Worm (Caenorhabditis elegans) whole organism, L3 larva: ENCODE results near the gene C13E3.1.
A peak's percentile ranks its signal among the peaks of the same experiment; 100 is the strongest.

Experiments used
- R02D3.7 ChIP-seq: fragments of 150-350 bp; optimal IDR thresholded peaks from 2 replicates; lab custom pipeline; 2014; ENCODE audit warnings: missing biosample characterization, missing genetic modification characterization
- ZK546.5 ChIP-seq: sonication (generic microtip); optimal IDR thresholded peaks from 2 replicates; lab custom pipeline; 2017; ENCODE audit warnings: missing biosample characterization, missing genetic modification characterization
- aly-2 ChIP-seq: fragments of 150-350 bp; optimal IDR thresholded peaks from 2 replicates; lab custom pipeline; 2014; ENCODE audit warnings: missing biosample characterization, missing genetic modification characterization
- ama-1 ChIP-seq: fragments of 150-350 bp; optimal IDR thresholded peaks from 2 replicates; lab custom pipeline; 2018
- ceh-16 ChIP-seq: sonication (generic microtip); optimal IDR thresholded peaks from 2 replicates; lab custom pipeline; 2017; ENCODE audit warnings: missing biosample characterization, missing genetic modification characterization
- ceh-82 ChIP-seq: fragments of 150-350 bp; optimal IDR thresholded peaks from 2 replicates; lab custom pipeline; 2014; ENCODE audit warnings: missing biosample characterization, missing genetic modification characterization
- ceh-9 ChIP-seq: sonication (generic microtip); optimal IDR thresholded peaks from 2 replicates; lab custom pipeline; 2018; ENCODE audit warnings: missing biosample characterization, missing genetic modification characterization
- daf-12 ChIP-seq: fragments of 150-350 bp; optimal IDR thresholded peaks from 2 replicates; lab custom pipeline; 2014; ENCODE audit warnings: missing biosample characterization, missing genetic modification reagents, missing genetic modification characterization
- egl-27 ChIP-seq: sonication (generic microtip); optimal IDR thresholded peaks from 4 replicates; lab custom pipeline; 2017; ENCODE audit warnings: missing biosample characterization, missing genetic modification reagents, missing genetic modification characterization
- elt-1 ChIP-seq: fragments of 150-350 bp; optimal IDR thresholded peaks from 2 replicates; lab custom pipeline; 2014; ENCODE audit warnings: missing biosample characterization, missing genetic modification characterization
- elt-2 ChIP-seq: sonication (generic microtip); optimal IDR thresholded peaks from 2 replicates; lab custom pipeline; 2016; ENCODE audit warnings: missing genetic modification reagents, mild to moderate bottlenecking, missing genetic modification characterization, missing compliant biosample characterization
- fkh-2 ChIP-seq: fragments of 150-350 bp; optimal IDR thresholded peaks from 2 replicates; lab custom pipeline; 2014; ENCODE audit warnings: missing biosample characterization, missing genetic modification reagents, missing genetic modification characterization
- fos-1 ChIP-seq: fragments of 150-350 bp; optimal IDR thresholded peaks from 2 replicates; lab custom pipeline; 2014; ENCODE audit warnings: missing biosample characterization, missing genetic modification characterization
- hmg-11 ChIP-seq: sonication (generic microtip); optimal IDR thresholded peaks from 2 replicates; lab custom pipeline; 2016; ENCODE audit warnings: missing genetic modification characterization, missing compliant biosample characterization
- jun-1 ChIP-seq: fragments of 150-350 bp; optimal IDR thresholded peaks from 2 replicates; lab custom pipeline; 2014; ENCODE audit warnings: missing biosample characterization, missing genetic modification reagents, missing genetic modification characterization
- lin-15B ChIP-seq: fragments of 150-350 bp; optimal IDR thresholded peaks from 2 replicates; lab custom pipeline; 2014; ENCODE audit warnings: missing biosample characterization, missing genetic modification characterization
- lin-39 ChIP-seq: fragments of 150-350 bp; optimal IDR thresholded peaks from 2 replicates; lab custom pipeline; 2018; ENCODE audit warnings: missing biosample characterization, missing genetic modification reagents, missing genetic modification characterization
- lsy-12 ChIP-seq: sonication (generic microtip); optimal IDR thresholded peaks from 2 replicates; lab custom pipeline; 2016; ENCODE audit warnings: mild to moderate bottlenecking, missing genetic modification characterization, missing compliant biosample characterization
- mml-1 ChIP-seq: fragments of 150-350 bp; sonication (generic microtip); optimal IDR thresholded peaks from 3 replicates; lab custom pipeline; 2014; ENCODE audit warnings: missing biosample characterization, missing genetic modification characterization
- nfya-1 ChIP-seq: sonication (generic microtip); optimal IDR thresholded peaks from 2 replicates; lab custom pipeline; 2017; ENCODE audit warnings: missing genetic modification characterization, mild to moderate bottlenecking, missing compliant biosample characterization, antibody characterized with exemption, moderate library complexity; ENCODE audit not compliant: insufficient read depth
- nhr-11 ChIP-seq: fragments of 150-350 bp; optimal IDR thresholded peaks from 2 replicates; lab custom pipeline; 2014; ENCODE audit warnings: missing biosample characterization, missing genetic modification characterization
- nhr-12 ChIP-seq: fragments of 150-350 bp; optimal IDR thresholded peaks from 2 replicates; lab custom pipeline; 2014; ENCODE audit warnings: missing biosample characterization, missing genetic modification characterization
- nhr-23 ChIP-seq: fragments of 150-350 bp; optimal IDR thresholded peaks from 2 replicates; lab custom pipeline; 2014; ENCODE audit warnings: missing biosample characterization, missing genetic modification reagents, missing genetic modification characterization
- nhr-237 ChIP-seq: fragments of 150-350 bp; optimal IDR thresholded peaks from 2 replicates; lab custom pipeline; 2014; ENCODE audit warnings: missing biosample characterization, missing genetic modification characterization
- nhr-25 ChIP-seq: sonication (generic microtip); optimal IDR thresholded peaks from 2 replicates; lab custom pipeline; 2017; ENCODE audit warnings: missing biosample characterization, missing genetic modification characterization
- nhr-28 ChIP-seq: fragments of 150-350 bp; optimal IDR thresholded peaks from 2 replicates; lab custom pipeline; 2014; ENCODE audit warnings: missing biosample characterization, missing genetic modification characterization
- nhr-43 ChIP-seq: sonication (generic microtip); optimal IDR thresholded peaks from 2 replicates; lab custom pipeline; 2016; ENCODE audit warnings: mild to moderate bottlenecking, missing genetic modification characterization, missing compliant biosample characterization; ENCODE audit not compliant: poor library complexity, severe bottlenecking
- nhr-76 ChIP-seq: fragments of 150-350 bp; sonication (generic microtip); optimal IDR thresholded peaks from 5 replicates; lab custom pipeline; 2014; ENCODE audit warnings: missing biosample characterization, missing genetic modification characterization
- nhr-77 ChIP-seq: fragments of 150-350 bp; optimal IDR thresholded peaks from 2 replicates; lab custom pipeline; 2014; ENCODE audit warnings: missing biosample characterization, missing genetic modification characterization
- pha-4 ChIP-seq: fragments of 150-350 bp; optimal IDR thresholded peaks from 2 replicates; lab custom pipeline; 2014; ENCODE audit warnings: missing biosample characterization, missing genetic modification reagents, missing genetic modification characterization
- sea-2 ChIP-seq: fragments of 150-350 bp; sonication (generic microtip); optimal IDR thresholded peaks from 4 replicates; lab custom pipeline; 2014; ENCODE audit warnings: missing biosample characterization, missing genetic modification reagents, missing genetic modification characterization
- skn-1 ChIP-seq: fragments of 150-350 bp; optimal IDR thresholded peaks from 2 replicates; lab custom pipeline; 2014; ENCODE audit warnings: missing biosample characterization, missing genetic modification characterization
- snpc-4 ChIP-seq: fragments of 150-350 bp; optimal IDR thresholded peaks from 2 replicates; lab custom pipeline; 2014; ENCODE audit warnings: missing biosample characterization, missing genetic modification characterization
- tbx-2 ChIP-seq: sonication (generic microtip); optimal IDR thresholded peaks from 2 replicates; lab custom pipeline; 2016; ENCODE audit warnings: mild to moderate bottlenecking, missing genetic modification characterization, missing compliant biosample characterization
- zag-1 ChIP-seq: fragments of 150-350 bp; optimal IDR thresholded peaks from 2 replicates; lab custom pipeline; 2014; ENCODE audit warnings: missing biosample characterization, missing genetic modification characterization
- ztf-11 ChIP-seq: fragments of 150-350 bp; optimal IDR thresholded peaks from 2 replicates; lab custom pipeline; 2014; ENCODE audit warnings: missing biosample characterization, missing genetic modification characterization

Gene C13E3.1

DNA sequence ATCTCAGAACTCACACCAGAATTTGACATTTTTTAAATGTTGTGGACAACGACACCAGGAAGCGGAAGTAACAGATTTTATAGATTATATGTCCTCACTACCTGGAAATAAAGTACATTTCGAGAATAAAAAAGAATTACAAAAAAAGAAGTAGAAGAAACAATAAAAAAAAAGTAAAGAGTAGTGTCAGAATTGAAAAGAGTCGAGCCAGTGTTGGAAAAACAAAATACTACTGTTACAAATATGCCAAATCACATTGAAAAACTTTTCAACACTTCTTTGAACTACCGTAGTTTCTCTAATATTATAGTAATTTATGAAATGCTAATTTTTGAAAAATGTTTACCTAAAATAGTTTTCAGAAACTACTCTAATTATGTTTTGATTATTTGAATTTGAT, 18.2 kb upstream of the C13E3.1 start, which contains the start of gene C06E2.1:
Gene C06E2.1 (minus strand): TSS at position 101 of the 400 bp plus-strand sequence.
- TF ChIP-seq daf-12 (no peak), nhr-28 (tag; lab: Kevin White, UChicago) (no peak), pha-4 (no peak), lsy-12 (tag; lab: Kevin White, UChicago) (no peak), nhr-11 (tag; lab: Kevin White, UChicago) (no peak), ztf-11 (tag; lab: Kevin White, UChicago) (no peak), fkh-2 (tag; lab: Kevin White, UChicago) (no peak), nhr-12 (tag; lab: Kevin White, UChicago) (no peak), lin-15B (tag; lab: Kevin White, UChicago) (no peak), nfya-1 (tag; lab: Kevin White, UChicago) (no peak), hmg-11 (tag; lab: Kevin White, UChicago) (no peak), ama-1 (no peak), R02D3.7 (tag; lab: Kevin White, UChicago) (no peak), ceh-82 (tag; lab: Kevin White, UChicago) (no peak), ZK546.5 (no peak), nhr-77 (tag; lab: Kevin White, UChicago) (no peak), lin-39 (tag; lab: Kevin White, UChicago) (no peak)

DNA sequence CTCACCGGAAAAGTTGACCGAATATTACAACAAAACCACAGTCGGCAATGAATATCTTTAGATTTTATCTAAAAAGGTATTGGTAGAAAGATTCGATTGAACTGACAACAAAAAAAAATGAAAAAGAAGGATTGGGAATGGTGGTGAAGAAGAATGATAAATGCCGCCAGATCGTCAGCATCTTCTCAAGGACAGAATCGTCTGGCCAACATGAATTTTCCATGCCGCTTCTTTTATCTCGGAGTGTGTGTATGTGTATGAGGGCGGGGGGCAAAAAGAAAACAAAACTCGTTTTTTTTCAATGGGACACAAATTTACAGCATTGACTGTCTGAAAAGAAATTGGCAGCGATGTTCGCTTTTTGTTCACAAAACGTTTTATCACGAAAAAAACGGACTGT, 17.0 kb upstream of the C13E3.1 start:
- TF ChIP-seq elt-1 (tag; lab: Kevin White, UChicago) (peak; percentile 72), daf-12 (no peak), snpc-4 (tag; lab: Kevin White, UChicago) (no peak), nhr-25 (tag; lab: Kevin White, UChicago) (peak; percentile 50)

DNA sequence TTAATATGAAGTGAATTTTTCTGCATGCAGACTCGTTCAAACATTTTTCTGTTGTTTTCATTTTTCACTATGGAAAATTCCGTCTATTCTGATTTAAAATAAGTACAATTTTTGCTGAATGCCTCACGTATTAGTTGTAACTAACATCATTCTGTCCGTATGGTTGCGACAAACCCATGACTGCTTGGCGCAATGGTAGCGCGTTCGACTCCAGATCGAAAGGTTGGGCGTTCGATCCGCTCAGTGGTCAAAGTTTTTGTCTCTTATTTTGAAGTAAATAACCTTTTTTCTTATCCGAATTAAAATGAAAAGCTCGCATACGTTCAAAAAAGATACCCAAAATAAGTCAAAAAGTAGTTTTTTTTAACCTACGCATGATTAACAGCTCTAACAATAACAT, 15.7 kb upstream of the C13E3.1 start:
- no peak for TF ChIP-seq lin-39 (tag; lab: Kevin White, UChicago)

DNA sequence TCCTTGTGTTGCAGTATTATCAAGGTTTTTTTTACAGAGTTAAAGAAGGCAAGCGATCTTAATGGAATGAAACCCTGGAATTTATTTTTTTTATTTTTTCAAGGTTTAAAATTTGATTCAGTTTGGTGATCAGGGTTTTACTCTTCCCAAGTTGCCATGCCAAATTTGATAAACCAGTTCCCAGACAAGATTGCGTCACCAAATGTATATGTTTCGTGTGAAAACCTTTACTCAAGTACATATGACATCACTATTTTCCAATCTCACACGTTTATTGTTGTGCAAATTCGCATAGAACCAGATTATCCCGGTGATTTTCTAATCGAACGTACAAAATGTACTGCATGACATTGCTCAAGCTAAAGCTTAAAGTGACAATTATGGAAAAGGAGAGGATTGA, 14.2 kb upstream of the C13E3.1 start:
- no peak for TF ChIP-seq nhr-23 (tag; lab: Kevin White, UChicago)
- TF ChIP-seq nhr-25 (tag; lab: Kevin White, UChicago): no peak
- no peak for TF ChIP-seq skn-1 (tag; lab: Kevin White, UChicago)
- no peak for TF ChIP-seq snpc-4 (tag; lab: Kevin White, UChicago)
- no peak for TF ChIP-seq ceh-82 (tag; lab: Kevin White, UChicago)
- TF ChIP-seq nhr-12 (tag; lab: Kevin White, UChicago): no peak
- TF ChIP-seq aly-2 (tag; lab: Kevin White, UChicago): no peak
- no peak for TF ChIP-seq nhr-237 (tag; lab: Kevin White, UChicago)
- TF ChIP-seq lin-15B (tag; lab: Kevin White, UChicago): no peak
- no peak for TF ChIP-seq hmg-11 (tag; lab: Kevin White, UChicago)
- TF ChIP-seq, all 47 proteins: peak for 0

DNA sequence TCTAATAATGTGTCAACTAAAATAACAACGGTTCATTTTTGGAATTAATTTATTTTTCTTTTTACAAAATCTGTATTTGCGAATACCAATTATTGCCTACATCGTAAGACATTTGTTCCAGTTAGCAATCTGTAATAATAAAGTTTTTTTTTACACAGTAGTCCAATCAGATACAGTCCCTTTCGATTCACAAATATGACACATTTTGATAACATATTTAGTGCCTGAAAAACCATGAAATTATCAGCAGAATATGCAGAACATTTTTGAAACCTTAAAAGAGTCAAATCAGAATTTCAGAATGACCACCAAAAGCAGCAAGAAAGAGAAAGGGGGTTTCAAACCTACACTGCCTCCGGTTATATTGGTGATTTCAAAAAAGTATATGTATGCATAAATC, 13.6 kb upstream of the C13E3.1 start, which contains the start of gene C06E2.2:
Gene C06E2.2 (plus strand): TSS at position 301 of the 400 bp plus-strand sequence.
- TF ChIP-seq elt-2 (tag; lab: Kevin White, UChicago) (no peak), fkh-2 (tag; lab: Kevin White, UChicago) (no peak), jun-1 (tag; lab: Kevin White, UChicago) (no peak), fos-1 (tag; lab: Kevin White, UChicago) (no peak), ceh-82 (tag; lab: Kevin White, UChicago) (no peak), mml-1 (no peak), nhr-77 (tag; lab: Kevin White, UChicago) (no peak), tbx-2 (no peak), nhr-11 (tag; lab: Kevin White, UChicago) (no peak), nhr-76 (no peak), nhr-43 (tag; lab: Kevin White, UChicago) (no peak), egl-27 (no peak), ceh-9 (no peak), zag-1 (tag; lab: Kevin White, UChicago) (no peak), nhr-28 (tag; lab: Kevin White, UChicago) (no peak), ceh-16 (no peak), snpc-4 (tag; lab: Kevin White, UChicago) (no peak), daf-12 (no peak), sea-2 (GFP tag; lab: Kevin White, UChicago) (no peak)
